Fruit fly (Drosophila melanogaster): ENCODE results near the gene CG7049.

The CG7049 gene

dm6 chr3L:145998-146576 lies 29.9 kb downstream of the CG7049 start, which contains the start of gene CG6845 (continued):
- no peak for TF ChIP-seq repo (GFP tag; optimal IDR thresholded peaks at IDR 0.05)
- TF ChIP-seq YL-1 (GFP tag; optimal IDR thresholded peaks at IDR 0.05): peak; percentile 9
- TF ChIP-seq Usf (GFP tag; optimal IDR thresholded peaks at IDR 0.05): no peak
- TF ChIP-seq Dref (GFP tag; IDR thresholded peaks at IDR 0.05): peak; percentile 95
- peak; percentile 9 for TF ChIP-seq nom (GFP tag; optimal IDR thresholded peaks at IDR 0.05)
- TF ChIP-seq Scr (GFP tag; IDR thresholded peaks at IDR 0.05; ENCODE audit: partially characterized antibody): peak; percentile 71
- no peak for TF ChIP-seq pros (GFP tag; optimal IDR thresholded peaks at IDR 0.05)
- peak; percentile 36; the same call in 1 of the 3 replicates for TF ChIP-seq Doc3 (GFP tag; IDR thresholded peaks at IDR 0.05; ENCODE audit: partially characterized antibody)
- peak; percentile 80; the same call in 1 of the 2 replicates for TF ChIP-seq amos (GFP tag; IDR thresholded peaks at IDR 0.05; ENCODE audit: partially characterized antibody)
- TF ChIP-seq Rfx (GFP tag; IDR thresholded peaks at IDR 0.05): no peak
- no peak for TF ChIP-seq fd64A (GFP tag; optimal IDR thresholded peaks at IDR 0.05)
- no peak for TF ChIP-seq Fer2 (tag; optimal IDR thresholded peaks at IDR 0.05)
- TF ChIP-seq lilli (GFP tag; optimal IDR thresholded peaks at IDR 0.05): no peak
- TF ChIP-seq Kr (GFP tag; optimal IDR thresholded peaks at IDR 0.05): no peak
- TF ChIP-seq CG13287 (GFP tag; IDR thresholded peaks at IDR 0.05; ENCODE audit: partially characterized antibody): peak; percentile 93
- peak; percentile 17 for TF ChIP-seq Sin3A (optimal IDR thresholded peaks at IDR 0.05)
- peak; percentile 66 for TF ChIP-seq CG15514 (GFP tag; optimal IDR thresholded peaks at IDR 0.05)
- no peak for TF ChIP-seq twi (tag; optimal IDR thresholded peaks at IDR 0.05)
- peak; percentile 81 for TF ChIP-seq hb (GFP tag; IDR thresholded peaks at IDR 0.05; ENCODE audit: partially characterized antibody)

DNA sequence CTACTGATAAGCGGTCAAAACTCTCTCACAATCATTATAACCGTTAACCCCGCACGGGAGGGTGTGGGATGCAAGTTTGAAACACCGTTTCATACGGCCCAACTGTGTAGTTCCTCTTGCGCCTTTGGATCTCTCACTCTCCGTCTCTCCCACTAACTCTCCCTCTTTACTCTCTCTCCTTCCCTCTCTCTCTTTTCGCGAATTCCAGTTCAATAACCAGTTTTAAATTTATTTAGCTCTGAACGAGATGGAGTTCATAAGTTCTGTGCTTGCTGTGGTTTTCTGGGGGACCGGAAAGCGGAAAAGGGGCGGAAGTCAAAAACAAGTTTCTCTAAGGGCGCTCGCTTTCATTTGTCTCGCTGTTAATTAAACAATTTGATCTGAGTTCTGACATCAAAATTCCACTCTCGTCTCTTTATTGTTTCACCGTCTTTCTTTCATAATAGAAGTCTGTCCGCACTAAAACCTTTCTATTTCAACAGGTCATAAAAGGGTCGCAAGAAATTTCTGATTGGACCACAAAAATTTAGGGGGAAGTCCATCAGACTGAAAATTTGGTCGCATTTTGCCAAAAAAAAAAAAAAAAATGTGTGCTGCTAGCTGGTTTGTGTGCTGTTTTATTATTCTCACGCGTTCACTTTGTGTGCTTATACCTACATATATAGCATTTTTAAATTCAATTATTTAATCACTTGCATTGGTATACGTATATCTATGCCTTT lies 35.0 kb downstream of the CG7049 start:
- TF ChIP-seq CG10147 (GFP tag; optimal IDR thresholded peaks at IDR 0.05): no peak
- TF ChIP-seq cwo (GFP tag; optimal IDR thresholded peaks at IDR 0.05): no peak
- no peak for TF ChIP-seq seq (GFP tag; IDR thresholded peaks at IDR 0.05)
- TF ChIP-seq wdn (GFP tag; IDR thresholded peaks at IDR 0.05): no peak
- TF ChIP-seq pho (GFP tag; optimal IDR thresholded peaks at IDR 0.05): no peak
- TF ChIP-seq CG4404 (GFP tag; IDR thresholded peaks at IDR 0.05): no peak
- no peak for TF ChIP-seq klu (GFP tag; IDR thresholded peaks at IDR 0.05)
- TF ChIP-seq fd3F (GFP tag; optimal IDR thresholded peaks at IDR 0.05): no peak
- no peak for TF ChIP-seq dmrt99B (tag; optimal IDR thresholded peaks at IDR 0.05)
- TF ChIP-seq ci (GFP tag; IDR thresholded peaks at IDR 0.05): no peak
- TF ChIP-seq CG6175 (GFP tag; IDR thresholded peaks at IDR 0.05): no peak
- TF ChIP-seq Aef1 (GFP tag; IDR thresholded peaks at IDR 0.05): no peak
- no peak for TF ChIP-seq CG10209 (GFP tag; optimal IDR thresholded peaks at IDR 0.05)
- TF ChIP-seq pan (optimal IDR thresholded peaks at IDR 0.05): no peak
- TF ChIP-seq pan (GFP tag; optimal IDR thresholded peaks at IDR 0.05 in 1 of 2, IDR thresholded peaks at IDR 0.05 in 1 of 2): no peak
- peak; percentile 41; the same call in 1 of the 3 replicates for TF ChIP-seq CG2199 (GFP tag; IDR thresholded peaks at IDR 0.05)
- no peak for TF ChIP-seq caup (GFP tag; optimal IDR thresholded peaks at IDR 0.05; ENCODE audit: severe bottlenecking)
- TF ChIP-seq CG12942 (GFP tag; optimal IDR thresholded peaks at IDR 0.05): no peak
- TF ChIP-seq Camta (GFP tag; optimal IDR thresholded peaks at IDR 0.05): no peak
- TF ChIP-seq CG4424 (GFP tag; optimal IDR thresholded peaks at IDR 0.05): no peak
- peak in 1 of 2 experiments; percentile 45 for TF ChIP-seq Eip74EF (GFP tag; optimal IDR thresholded peaks at IDR 0.05)
- no peak for TF ChIP-seq CG16863 (GFP tag; optimal IDR thresholded peaks at IDR 0.05)
- no peak for TF ChIP-seq usp (GFP tag; optimal IDR thresholded peaks at IDR 0.05)
- TF ChIP-seq sd (tag; optimal IDR thresholded peaks at IDR 0.05): peak; percentile 68
- TF ChIP-seq cad (GFP tag; optimal IDR thresholded peaks at IDR 0.05): no peak
- no peak for TF ChIP-seq lilli (GFP tag; optimal IDR thresholded peaks at IDR 0.05)
- no peak for TF ChIP-seq cas (GFP tag; IDR thresholded peaks at IDR 0.05)
- no peak for TF ChIP-seq CG1602 (GFP tag; optimal IDR thresholded peaks at IDR 0.05)
- no peak for TF ChIP-seq CG7357 (GFP tag; IDR thresholded peaks at IDR 0.05)
- no peak for TF ChIP-seq CG9932 (GFP tag; IDR thresholded peaks at IDR 0.05)
- TF ChIP-seq inv (GFP tag; IDR thresholded peaks at IDR 0.05; ENCODE audit: partially characterized antibody): no peak
